Worm (Caenorhabditis elegans) whole organism, young adult: ENCODE measurements around the gene C30A5.16.
A peak's percentile ranks its signal among the peaks of the same experiment; 100 is the strongest.

Source experiments
- B0019.2 ChIP-seq: fragments of 200-800 bp; sonication (Bioruptor generic); conservative IDR thresholded peaks from 2 replicates; pipeline ENCODE4 v1.3.6; 2022; ENCODE audit warnings: missing genetic modification reagents, missing genetic modification characterization, missing compliant biosample characterization
- B0336.3 ChIP-seq: fragments of 200-800 bp; sonication (Bioruptor generic); IDR thresholded peaks from 2 replicates; pipeline ENCODE4 v1.3.6; 2022; ENCODE audit warnings: missing genetic modification characterization, missing compliant biosample characterization
- C06A6.2 ChIP-seq: fragments of 200-800 bp; sonication (Bioruptor generic); conservative IDR thresholded peaks from 2 replicates; pipeline ENCODE4 v1.3.6; 2022; ENCODE audit warnings: missing genetic modification characterization, missing compliant biosample characterization
- D2030.7 ChIP-seq: fragments of 200-800 bp; sonication (Bioruptor generic); IDR thresholded peaks from 2 replicates; pipeline ENCODE4 v1.3.6; 2022; ENCODE audit warnings: missing genetic modification reagents, missing genetic modification characterization, missing compliant biosample characterization
- F10E7.11 ChIP-seq: sonication (generic microtip); optimal IDR thresholded peaks from 2 replicates; lab custom pipeline; 2017; ENCODE audit warnings: mild to moderate bottlenecking, missing genetic modification characterization, moderate library complexity, missing compliant biosample characterization
- F52B5.7 ChIP-seq: sonication (generic microtip); optimal IDR thresholded peaks from 2 replicates; lab custom pipeline; 2016; ENCODE audit warnings: mild to moderate bottlenecking, missing genetic modification characterization, missing compliant biosample characterization
- F57A8.1 ChIP-seq: fragments of 200-800 bp; sonication (Bioruptor generic); optimal IDR thresholded peaks from 2 replicates; lab custom pipeline; 2018; ENCODE audit warnings: mild to moderate bottlenecking, missing genetic modification characterization, moderate library complexity, missing compliant biosample characterization
- K12H6.12 ChIP-seq: fragments of 200-800 bp; sonication (Bioruptor generic); optimal IDR thresholded peaks from 2 replicates; lab custom pipeline; 2018; ENCODE audit warnings: mild to moderate bottlenecking, missing genetic modification characterization, missing compliant biosample characterization
- Y95B8A.8 ChIP-seq: fragments of 200-800 bp; sonication (Bioruptor generic); IDR thresholded peaks from 2 replicates; pipeline ENCODE4 v1.3.6; 2022; ENCODE audit warnings: missing genetic modification reagents, missing genetic modification characterization, missing compliant biosample characterization
- ZK185.1 ChIP-seq: sonication (generic microtip); optimal IDR thresholded peaks from 2 replicates; lab custom pipeline; 2016; ENCODE audit warnings: mild to moderate bottlenecking, missing genetic modification characterization, missing compliant biosample characterization; ENCODE audit not compliant: poor library complexity, severe bottlenecking
- aptf-3 ChIP-seq: fragments of 200-800 bp; sonication (Bioruptor generic); IDR thresholded peaks from 2 replicates; pipeline ENCODE4 v1.3.6; 2022; ENCODE audit warnings: missing genetic modification characterization, missing compliant biosample characterization
- atf-7 ChIP-seq: sonication (generic microtip); optimal IDR thresholded peaks from 2 replicates; lab custom pipeline; 2017; ENCODE audit warnings: mild to moderate bottlenecking, missing genetic modification characterization, missing compliant biosample characterization
- attf-3 ChIP-seq: fragments of 200-800 bp; sonication (Bioruptor generic); conservative IDR thresholded peaks from 2 replicates; pipeline ENCODE4 v1.3.6; 2022; ENCODE audit warnings: missing genetic modification reagents, missing genetic modification characterization, missing compliant biosample characterization
- bed-2 ChIP-seq: fragments of 200-800 bp; sonication (Bioruptor generic); IDR thresholded peaks from 2 replicates; pipeline ENCODE4 v1.3.6; 2022; ENCODE audit warnings: missing genetic modification reagents, missing genetic modification characterization, missing compliant biosample characterization
- ccch-3 ChIP-seq: fragments of 200-800 bp; sonication (Bioruptor generic); optimal IDR thresholded peaks from 2 replicates; lab custom pipeline; 2018; ENCODE audit warnings: mild to moderate bottlenecking, missing genetic modification characterization, missing compliant biosample characterization
- cebp-2 ChIP-seq: fragments of 200-800 bp; sonication (Bioruptor generic); IDR thresholded peaks from 2 replicates; pipeline ENCODE4 v1.3.6; 2022; ENCODE audit warnings: missing genetic modification characterization, missing compliant biosample characterization
- ceh-40 ChIP-seq: fragments of 200-800 bp; sonication (Bioruptor generic); IDR thresholded peaks from 2 replicates; pipeline ENCODE4 v1.3.6; 2022; ENCODE audit warnings: missing genetic modification characterization, missing compliant biosample characterization
- ceh-91 ChIP-seq: fragments of 200-800 bp; sonication (Bioruptor generic); IDR thresholded peaks from 2 replicates; pipeline ENCODE4 v1.3.6; 2022; ENCODE audit warnings: missing genetic modification reagents, missing genetic modification characterization, missing compliant biosample characterization
- die-1 ChIP-seq: sonication (generic microtip); optimal IDR thresholded peaks from 2 replicates; lab custom pipeline; 2016; ENCODE audit warnings: missing genotype, mild to moderate bottlenecking, missing genetic modification characterization, missing compliant biosample characterization
- dox-1 ChIP-seq: fragments of 200-800 bp; sonication (Bioruptor generic); IDR thresholded peaks from 2 replicates; pipeline ENCODE4 v1.3.6; 2022; ENCODE audit warnings: missing genetic modification reagents, missing genetic modification characterization, missing compliant biosample characterization
- hmg-20 ChIP-seq: fragments of 200-800 bp; sonication (Bioruptor generic); IDR thresholded peaks from 2 replicates; pipeline ENCODE4 v1.3.6; 2022; ENCODE audit warnings: missing genetic modification reagents, missing genetic modification characterization, missing compliant biosample characterization
- lag-1 ChIP-seq: fragments of 200-800 bp; sonication (Bioruptor generic); IDR thresholded peaks from 2 replicates; pipeline ENCODE4 v1.3.6; 2022; ENCODE audit warnings: missing genetic modification reagents, missing genetic modification characterization, missing compliant biosample characterization
- lsl-1 ChIP-seq: fragments of 200-800 bp; sonication (Bioruptor generic); optimal IDR thresholded peaks from 2 replicates; lab custom pipeline; 2018; ENCODE audit warnings: mild to moderate bottlenecking, missing genetic modification characterization, moderate library complexity, missing compliant biosample characterization
- lsy-27 ChIP-seq: sonication (generic microtip); optimal IDR thresholded peaks from 2 replicates; lab custom pipeline; 2017; ENCODE audit warnings: missing genetic modification characterization, mild to moderate bottlenecking, missing compliant biosample characterization, antibody characterized with exemption, missing genotype, borderline replicate concordance; ENCODE audit not compliant: insufficient read depth
- madf-10 ChIP-seq: sonication (generic microtip); optimal IDR thresholded peaks from 2 replicates; lab custom pipeline; 2016; ENCODE audit warnings: mild to moderate bottlenecking, missing genetic modification characterization, missing compliant biosample characterization
- madf-3 ChIP-seq: fragments of 200-800 bp; sonication (Bioruptor generic); IDR thresholded peaks from 2 replicates; pipeline ENCODE4 v1.3.6; 2022; ENCODE audit warnings: missing genetic modification reagents, missing genetic modification characterization, missing compliant biosample characterization
- madf-6 ChIP-seq: fragments of 200-800 bp; sonication (Bioruptor generic); IDR thresholded peaks from 2 replicates; pipeline ENCODE4 v1.3.6; 2022; ENCODE audit warnings: missing genetic modification reagents, missing genetic modification characterization, missing compliant biosample characterization
- mcd-1 ChIP-seq: fragments of 200-800 bp; sonication (Bioruptor generic); IDR thresholded peaks from 2 replicates; pipeline ENCODE4 v1.3.6; 2022; ENCODE audit warnings: missing genetic modification reagents, missing genetic modification characterization, missing compliant biosample characterization
- mes-4 ChIP-seq: sonication (generic microtip); optimal IDR thresholded peaks from 2 replicates; lab custom pipeline; 2016; ENCODE audit warnings: missing genotype, missing genetic modification characterization, missing compliant biosample characterization
- mxl-1 ChIP-seq: sonication (generic microtip); optimal IDR thresholded peaks from 2 replicates; lab custom pipeline; 2016; ENCODE audit warnings: missing genetic modification characterization, missing compliant biosample characterization
- nfya-1 ChIP-seq: sonication (generic microtip); optimal IDR thresholded peaks from 2 replicates; lab custom pipeline; 2017; ENCODE audit warnings: antibody characterized with exemption, missing compliant biosample characterization, missing genetic modification characterization, borderline replicate concordance; ENCODE audit not compliant: insufficient read depth
- nfya-2 ChIP-seq: fragments of 200-800 bp; sonication (Bioruptor generic); IDR thresholded peaks from 2 replicates; pipeline ENCODE4 v1.3.6; 2022; ENCODE audit warnings: missing genetic modification reagents, missing genetic modification characterization, missing compliant biosample characterization
- nhr-120 ChIP-seq: fragments of 200-800 bp; sonication (Bioruptor generic); IDR thresholded peaks from 2 replicates; pipeline ENCODE4 v1.3.6; 2022; ENCODE audit warnings: missing genetic modification characterization, missing compliant biosample characterization
- rpc-1 ChIP-seq, 2 experiments: fragments of 150-350 bp in 1 of 2; sonication (generic microtip) in 1 of 2; optimal IDR thresholded peaks; 2 replicates each; lab custom pipeline; 2014 to 2018; ENCODE audit warnings: missing biosample characterization in 1 of 2, missing genetic modification characterization in 1 of 2, missing genetic modification reagents in 1 of 2, missing genotype in 1 of 2
- snpc-3.4 ChIP-seq: sonication (generic microtip); optimal IDR thresholded peaks from 2 replicates; lab custom pipeline; 2017; ENCODE audit warnings: missing genetic modification characterization, mild to moderate bottlenecking, missing compliant biosample characterization, antibody characterized with exemption, moderate library complexity, missing genotype, missing genetic modification reagents
- somi-1 ChIP-seq: fragments of 200-800 bp; sonication (Bioruptor generic); optimal IDR thresholded peaks from 2 replicates; lab custom pipeline; 2018; ENCODE audit warnings: mild to moderate bottlenecking, missing genetic modification characterization, missing compliant biosample characterization
- sptf-2 ChIP-seq: fragments of 200-800 bp; sonication (Bioruptor generic); optimal IDR thresholded peaks from 2 replicates; lab custom pipeline; 2018; ENCODE audit warnings: mild to moderate bottlenecking, missing genetic modification characterization, missing compliant biosample characterization
- tbp1 ChIP-seq: fragments of 200-800 bp; sonication (Bioruptor generic); optimal IDR thresholded peaks from 2 replicates; lab custom pipeline; 2018; ENCODE audit warnings: mild to moderate bottlenecking, missing genetic modification characterization, missing compliant biosample characterization
- zfh-2 ChIP-seq: fragments of 200-800 bp; sonication (Bioruptor generic); conservative IDR thresholded peaks from 2 replicates; pipeline ENCODE4 v1.3.6; 2022; ENCODE audit warnings: missing genetic modification reagents, missing genetic modification characterization, missing compliant biosample characterization
- zim-3 ChIP-seq: sonication (generic microtip); optimal IDR thresholded peaks from 2 replicates; lab custom pipeline; 2017; ENCODE audit warnings: mild to moderate bottlenecking, missing genetic modification characterization, moderate library complexity, missing compliant biosample characterization
- ztf-28 ChIP-seq: fragments of 200-800 bp; sonication (Bioruptor generic); IDR thresholded peaks from 2 replicates; pipeline ENCODE4 v1.3.6; 2022; ENCODE audit warnings: missing genetic modification reagents, missing genetic modification characterization, missing compliant biosample characterization
- ztf-6 ChIP-seq: fragments of 200-800 bp; sonication (Bioruptor generic); IDR thresholded peaks from 2 replicates; pipeline ENCODE4 v1.3.6; 2022; ENCODE audit warnings: missing genetic modification reagents, missing genetic modification characterization, missing compliant biosample characterization

C30A5.16 gene

ce11 chrIII:8220081-8220480, 2.1 kb downstream of the C30A5.16 start:
- no peak for TF ChIP-seq ztf-6
- TF ChIP-seq die-1 (tag; lab: Kevin White, UChicago) = no peak
- no peak for TF ChIP-seq Y95B8A.8 (GFP tag; lab: Robert Waterston, UW)
- TF ChIP-seq ceh-40 (GFP tag; lab: Robert Waterston, UW) = no peak
- TF ChIP-seq aptf-3 (GFP tag; lab: Robert Waterston, UW) = no peak
- no peak for TF ChIP-seq tbp1 (GFP tag; lab: Kevin White, UChicago)
- TF ChIP-seq nfya-2 = no peak
- no peak for TF ChIP-seq ZK185.1 (tag; lab: Kevin White, UChicago)
- no peak for TF ChIP-seq snpc-3.4 (tag; lab: Kevin White, UChicago)
- no peak for TF ChIP-seq atf-7 (tag; lab: Kevin White, UChicago)
- no peak for TF ChIP-seq madf-10 (tag; lab: Kevin White, UChicago)
- TF ChIP-seq ccch-3 (GFP tag; lab: Kevin White, UChicago) = no peak
- no peak for TF ChIP-seq mxl-1 (tag; lab: Kevin White, UChicago)
- no peak for TF ChIP-seq B0019.2 (GFP tag; lab: Robert Waterston, UW)
- TF ChIP-seq dox-1 (GFP tag; lab: Robert Waterston, UW) = no peak
- no peak for TF ChIP-seq zfh-2 (GFP tag; lab: Robert Waterston, UW)
- TF ChIP-seq nfya-1 (tag; lab: Kevin White, UChicago) = no peak

ce11 chrIII:8224769-8225168, 6.8 kb downstream of the C30A5.16 start, which contains the start of gene mob-4:
TSS of gene mob-4 (plus strand) at chrIII:8225097.
- TF ChIP-seq mes-4 (tag; lab: Kevin White, UChicago) = no peak
- peak; percentile 88 for TF ChIP-seq attf-3 (GFP tag; lab: Robert Waterston, UW)
- TF ChIP-seq lsy-27 = no peak
- TF ChIP-seq D2030.7 (GFP tag; lab: Robert Waterston, UW) = no peak
- TF ChIP-seq, all 124 proteins: peak for 1

- TF ChIP-seq somi-1 (GFP tag; lab: Kevin White, UChicago) (no peak), madf-3 (GFP tag; lab: Robert Waterston, UW) (0 out of 2 replicates have a peak, but pooled peaks have one; percentile 40), B0336.3 (peak; percentile 55; the same call in 1 of the 2 replicates)
Observed at ce11 chrIII:8226178-8226577, 8.2 kb downstream of the C30A5.16 start, which contains the start of gene rfs-1. TSS of gene rfs-1 (plus strand) at chrIII:8226478.

ce11 chrIII:8227511-8227910, 9.5 kb downstream of the C30A5.16 start, which contains the start of gene fbxl-1:
TSS of gene fbxl-1 (plus strand) at chrIII:8227830.
- no peak for TF ChIP-seq rpc-1 (optimal IDR thresholded peaks at IDR 0.05; lab: Kevin White, UChicago)
- TF ChIP-seq rpc-1 (tag; optimal IDR thresholded peaks at IDR 0.05; lab: Kevin White, UChicago) = no peak
- no peak for TF ChIP-seq sptf-2 (GFP tag; lab: Kevin White, UChicago)
- TF ChIP-seq atf-7 (tag; lab: Kevin White, UChicago) = peak; percentile 16
- no peak for TF ChIP-seq lag-1
- TF ChIP-seq hmg-20 = 0 out of 2 replicates have a peak, but pooled peaks have one; percentile 32
- TF ChIP-seq F10E7.11 (tag; lab: Kevin White, UChicago) = no peak
- no peak for TF ChIP-seq zim-3 (tag; lab: Kevin White, UChicago)
- TF ChIP-seq C06A6.2 (GFP tag; lab: Robert Waterston, UW) = peak; percentile 53; the same call in 1 of the 2 replicates
- no peak for TF ChIP-seq ztf-6
- no peak for TF ChIP-seq cebp-2 (GFP tag; lab: Robert Waterston, UW)
- no peak for TF ChIP-seq madf-3 (GFP tag; lab: Robert Waterston, UW)
- TF ChIP-seq mcd-1 (GFP tag; lab: Robert Waterston, UW) = peak; percentile 72
- no peak for TF ChIP-seq F52B5.7 (tag; lab: Kevin White, UChicago)
- TF ChIP-seq ztf-28 = no peak
- TF ChIP-seq nhr-120 (GFP tag; lab: Robert Waterston, UW) = no peak
- TF ChIP-seq madf-6 (GFP tag; lab: Robert Waterston, UW) = peak; percentile 27; the same call in 1 of the 2 replicates
- TF ChIP-seq F57A8.1 (GFP tag; lab: Kevin White, UChicago) = no peak
- TF ChIP-seq lsl-1 (GFP tag; lab: Kevin White, UChicago) = no peak
- peak; percentile 83 for TF ChIP-seq dox-1 (GFP tag; lab: Robert Waterston, UW)
- TF ChIP-seq ceh-40 (GFP tag; lab: Robert Waterston, UW) = no peak
- no peak for TF ChIP-seq nfya-2
- TF ChIP-seq bed-2 = no peak
- TF ChIP-seq K12H6.12 = peak; percentile 86
- TF ChIP-seq ceh-91 = 0 out of 2 replicates have a peak, but pooled peaks have one; percentile 30
- no peak for TF ChIP-seq snpc-3.4 (tag; lab: Kevin White, UChicago)
- TF ChIP-seq mxl-1 (tag; lab: Kevin White, UChicago) = no peak
